Fruit fly (Drosophila melanogaster) whole organism, embryonic: ENCODE results near the gene zuc.
A peak's percentile ranks its signal among the peaks of the same experiment; 100 is the strongest.

Source experiments
- Ada2b ChIP-seq: fragments of 200-800 bp; sonication (Bioruptor generic); IDR thresholded peaks from 2 replicates; pipeline ENCODE4 v1.3.6; 2022; ENCODE audit warnings: missing biosample characterization, missing genetic modification characterization
- B-H1 ChIP-seq: fragments of 200-800 bp; sonication (Bioruptor generic); IDR thresholded peaks from 3 replicates; pipeline ENCODE4 v1.3.6; 2022; ENCODE audit warnings: missing biosample characterization, missing genetic modification characterization
- Blimp-1 ChIP-seq: fragments of 200-800 bp; sonication (Bioruptor generic); optimal IDR thresholded peaks from 3 replicates; lab custom pipeline; 2018; ENCODE audit warnings: missing biosample characterization, missing genetic modification characterization, mild to moderate bottlenecking, moderate library complexity, missing genetic modification reagents
- Bteb2 ChIP-seq: fragments of 200-800 bp; sonication (Bioruptor generic); optimal IDR thresholded peaks from 2 replicates; lab custom pipeline; 2016; ENCODE audit warnings: missing biosample characterization, missing genetic modification characterization
- CG10654 ChIP-seq: fragments of 200-800 bp; sonication (Bioruptor generic); optimal IDR thresholded peaks from 2 replicates; lab custom pipeline; 2016; ENCODE audit warnings: missing biosample characterization, missing genetic modification characterization
- CG13624 ChIP-seq: fragments of 200-800 bp; sonication (Bioruptor generic); optimal IDR thresholded peaks from 2 replicates; lab custom pipeline; 2016; ENCODE audit warnings: missing biosample characterization, missing genetic modification characterization
- CG14710 ChIP-seq: fragments of 200-800 bp; sonication (Bioruptor generic); optimal IDR thresholded peaks from 3 replicates; lab custom pipeline; 2019; ENCODE audit warnings: missing biosample characterization, mild to moderate bottlenecking, missing genetic modification characterization, moderate library complexity
- CG1602 ChIP-seq: fragments of 200-800 bp; sonication (Bioruptor generic); optimal IDR thresholded peaks from 3 replicates; lab custom pipeline; 2016; ENCODE audit warnings: missing biosample characterization, missing genetic modification characterization
- CG16863 ChIP-seq: fragments of 200-800 bp; sonication (Bioruptor generic); optimal IDR thresholded peaks from 3 replicates; lab custom pipeline; 2016; ENCODE audit warnings: missing biosample characterization, missing genetic modification characterization
- CG17912 ChIP-seq: fragments of 200-800 bp; sonication (Bioruptor generic); optimal IDR thresholded peaks from 2 replicates; lab custom pipeline; 2018; ENCODE audit warnings: missing biosample characterization, mild to moderate bottlenecking, missing genetic modification characterization
- CG1792 ChIP-seq: fragments of 200-800 bp; sonication (Bioruptor generic); optimal IDR thresholded peaks from 2 replicates; lab custom pipeline; 2016; ENCODE audit warnings: missing biosample characterization, missing genetic modification characterization
- CG2116 ChIP-seq: fragments of 200-800 bp; sonication (Bioruptor generic); optimal IDR thresholded peaks from 3 replicates; lab custom pipeline; 2018; ENCODE audit warnings: missing biosample characterization, mild to moderate bottlenecking, missing genetic modification characterization
- CG30403 ChIP-seq: fragments of 200-800 bp; sonication (Bioruptor generic); optimal IDR thresholded peaks from 3 replicates; lab custom pipeline; 2016; ENCODE audit warnings: missing biosample characterization, missing genetic modification characterization
- CG34224 ChIP-seq: fragments of 200-800 bp; sonication (Bioruptor generic); IDR thresholded peaks from 3 replicates; pipeline ENCODE4 v1.3.6; 2022; ENCODE audit warnings: missing biosample characterization, missing genetic modification characterization; ENCODE audit not compliant: partially characterized antibody
- CG3995 ChIP-seq: fragments of 200-800 bp; sonication (Bioruptor generic); optimal IDR thresholded peaks from 3 replicates; lab custom pipeline; 2016; ENCODE audit warnings: missing biosample characterization, missing genetic modification characterization
- CG4617 ChIP-seq: fragments of 200-800 bp; sonication (Bioruptor generic); optimal IDR thresholded peaks from 3 replicates; lab custom pipeline; 2016; ENCODE audit warnings: missing biosample characterization, missing genetic modification characterization, borderline replicate concordance
- CG4820 ChIP-seq: fragments of 200-800 bp; sonication (Bioruptor generic); optimal IDR thresholded peaks from 3 replicates; lab custom pipeline; 2016; ENCODE audit warnings: missing biosample characterization, missing genetic modification characterization
- CG6683 ChIP-seq: fragments of 200-800 bp; sonication (Bioruptor generic); optimal IDR thresholded peaks from 2 replicates; lab custom pipeline; 2017; ENCODE audit warnings: missing biosample characterization, mild to moderate bottlenecking, missing genetic modification characterization, missing genetic modification reagents
- CG8388 ChIP-seq: fragments of 200-800 bp; sonication (Bioruptor generic); optimal IDR thresholded peaks from 2 replicates; lab custom pipeline; 2019; ENCODE audit warnings: missing biosample characterization, mild to moderate bottlenecking, missing genetic modification characterization, moderate library complexity
- CG9437 ChIP-seq: fragments of 200-800 bp; sonication (Bioruptor generic); optimal IDR thresholded peaks from 2 replicates; lab custom pipeline; 2018; ENCODE audit warnings: missing biosample characterization, mild to moderate bottlenecking, missing genetic modification characterization
- CG9876 ChIP-seq: fragments of 200-800 bp; sonication (Bioruptor generic); optimal IDR thresholded peaks from 2 replicates; lab custom pipeline; 2016; ENCODE audit warnings: missing biosample characterization, missing genetic modification characterization
- Dbx ChIP-seq: fragments of 200-800 bp; sonication (Bioruptor generic); IDR thresholded peaks from 3 replicates; pipeline ENCODE4 v1.3.6; 2022; ENCODE audit warnings: missing biosample characterization, missing genetic modification characterization
- Dek ChIP-seq: fragments of 200-800 bp; sonication (Bioruptor generic); optimal IDR thresholded peaks from 3 replicates; lab custom pipeline; 2019; ENCODE audit warnings: missing biosample characterization, mild to moderate bottlenecking, missing genetic modification characterization, moderate library complexity
- MBD-R2 ChIP-seq: fragments of 200-800 bp; sonication (Bioruptor generic); IDR thresholded peaks from 2 replicates; pipeline ENCODE4 v1.3.6; 2022; ENCODE audit warnings: missing biosample characterization, missing genetic modification characterization
- MTF-1 ChIP-seq: fragments of 200-800 bp; sonication (Bioruptor generic); optimal IDR thresholded peaks from 2 replicates; lab custom pipeline; 2018; ENCODE audit warnings: missing biosample characterization, mild to moderate bottlenecking, missing genetic modification characterization, borderline replicate concordance
- Med ChIP-seq: fragments of 200-800 bp; sonication (Bioruptor generic); peaks from one replicate; lab custom pipeline; 2016; ENCODE audit warnings: missing biosample characterization, missing genetic modification characterization, mild to moderate bottlenecking, inconsistent platforms, moderate library complexity
- Meics ChIP-seq: fragments of 200-800 bp; sonication (Bioruptor generic); optimal IDR thresholded peaks from 2 replicates; lab custom pipeline; 2017; ENCODE audit warnings: missing biosample characterization, mild to moderate bottlenecking, missing genetic modification characterization
- NC2β ChIP-seq: fragments of 200-800 bp; sonication (Bioruptor generic); optimal IDR thresholded peaks from 2 replicates; lab custom pipeline; 2016; ENCODE audit warnings: missing biosample characterization, missing genetic modification characterization
- Oaz ChIP-seq: fragments of 200-800 bp; sonication (Bioruptor generic); IDR thresholded peaks from 2 replicates; pipeline ENCODE4 v1.3.6; 2022; ENCODE audit warnings: missing biosample characterization, missing genetic modification characterization
- Sox102F ChIP-seq: fragments of 200-800 bp; sonication (Bioruptor generic); optimal IDR thresholded peaks from 2 replicates; lab custom pipeline; 2018; ENCODE audit warnings: missing biosample characterization, mild to moderate bottlenecking, missing genetic modification characterization, moderate library complexity
- Sry-δ ChIP-seq: fragments of 200-800 bp; sonication (Bioruptor generic); optimal IDR thresholded peaks from 2 replicates; lab custom pipeline; 2016; ENCODE audit warnings: missing biosample characterization, missing genetic modification characterization
- Xbp1 ChIP-seq: fragments of 200-800 bp; sonication (Bioruptor generic); optimal IDR thresholded peaks from 3 replicates; lab custom pipeline; 2016; ENCODE audit warnings: missing biosample characterization, mild to moderate bottlenecking, missing genetic modification characterization
- YL-1 ChIP-seq: fragments of 200-800 bp; sonication (Bioruptor generic); optimal IDR thresholded peaks from 3 replicates; lab custom pipeline; 2017; ENCODE audit warnings: missing biosample characterization, mild to moderate bottlenecking, missing genetic modification characterization
- ap ChIP-seq: fragments of 200-800 bp; sonication (Bioruptor generic); IDR thresholded peaks from 2 replicates; pipeline ENCODE4 v1.3.6; 2022; ENCODE audit warnings: missing biosample characterization, missing genetic modification characterization
- ash1 ChIP-seq: fragments of 200-800 bp; sonication (Bioruptor generic); optimal IDR thresholded peaks from 2 replicates; lab custom pipeline; 2018; ENCODE audit warnings: missing biosample characterization, mild to moderate bottlenecking, missing genetic modification characterization
- bbx ChIP-seq: fragments of 200-800 bp; sonication (Bioruptor generic); IDR thresholded peaks from 2 replicates; pipeline ENCODE4 v1.3.6; 2022; ENCODE audit warnings: missing biosample characterization, missing genetic modification characterization; ENCODE audit not compliant: partially characterized antibody
- ci ChIP-seq: fragments of 200-800 bp; sonication (Bioruptor generic); IDR thresholded peaks from 3 replicates; pipeline ENCODE4 v1.3.6; 2022; ENCODE audit warnings: missing biosample characterization, missing genetic modification characterization
- crc ChIP-seq: fragments of 200-800 bp; sonication (Bioruptor generic); optimal IDR thresholded peaks from 2 replicates; lab custom pipeline; 2016; ENCODE audit warnings: missing biosample characterization, missing genetic modification characterization
- crol ChIP-seq: fragments of 200-800 bp; sonication (Bioruptor generic); IDR thresholded peaks from 2 replicates; pipeline ENCODE4 v1.3.6; 2022; ENCODE audit warnings: missing biosample characterization, missing genetic modification characterization
- crp ChIP-seq, 2 experiments: fragments of 200-800 bp; sonication (Bioruptor generic); optimal IDR thresholded peaks; 2 replicates in 1 of 2; 3 replicates in 1 of 2; lab custom pipeline; 2017; ENCODE audit warnings: missing biosample characterization in 2 of 2, missing genetic modification characterization in 2 of 2, mild to moderate bottlenecking in 1 of 2, moderate library complexity in 1 of 2
- disco-r ChIP-seq: fragments of 200-800 bp; sonication (Bioruptor generic); optimal IDR thresholded peaks from 2 replicates; lab custom pipeline; 2016; ENCODE audit warnings: missing biosample characterization, missing genetic modification characterization
- emc ChIP-seq: fragments of 200-800 bp; sonication (Bioruptor generic); optimal IDR thresholded peaks from 2 replicates; lab custom pipeline; 2016; ENCODE audit warnings: missing biosample characterization, missing genetic modification characterization
- gce ChIP-seq: fragments of 200-800 bp; sonication (Bioruptor generic); IDR thresholded peaks from 3 replicates; pipeline ENCODE4 v1.3.6; 2022; ENCODE audit warnings: missing biosample characterization, missing genetic modification characterization
- gfzf ChIP-seq: fragments of 200-800 bp; sonication (Bioruptor generic); optimal IDR thresholded peaks from 2 replicates; lab custom pipeline; 2016; ENCODE audit warnings: missing biosample characterization, mild to moderate bottlenecking, missing genetic modification characterization, moderate library complexity
- hbn ChIP-seq: fragments of 200-800 bp; sonication (Bioruptor generic); IDR thresholded peaks from 2 replicates; pipeline ENCODE4 v1.3.6; 2022; ENCODE audit warnings: missing biosample characterization, missing genetic modification characterization; ENCODE audit not compliant: partially characterized antibody
- her ChIP-seq: fragments of 200-800 bp; sonication (Bioruptor generic); optimal IDR thresholded peaks from 2 replicates; lab custom pipeline; 2016; ENCODE audit warnings: missing biosample characterization, missing genetic modification characterization
- hth ChIP-seq: fragments of >200 bp; optimal IDR thresholded peaks from 2 replicates; lab custom pipeline; 2017; ENCODE audit warnings: inconsistent platforms
- row ChIP-seq: fragments of 200-800 bp; sonication (Bioruptor generic); IDR thresholded peaks from 3 replicates; pipeline ENCODE4 v1.3.6; 2022; ENCODE audit warnings: missing biosample characterization, missing genetic modification characterization
- tna ChIP-seq: fragments of 200-800 bp; sonication (Bioruptor generic); IDR thresholded peaks from 2 replicates; pipeline ENCODE4 v1.3.6; 2022; ENCODE audit warnings: missing biosample characterization, missing genetic modification characterization; ENCODE audit not compliant: partially characterized antibody
- vvl ChIP-seq: fragments of 200-800 bp; sonication (Bioruptor generic); IDR thresholded peaks from 2 replicates; pipeline ENCODE4 v1.3.6; 2022; ENCODE audit warnings: missing biosample characterization, missing genetic modification characterization
- wdn ChIP-seq: fragments of 200-800 bp; sonication (Bioruptor generic); IDR thresholded peaks from 2 replicates; pipeline ENCODE4 v1.3.6; 2022; ENCODE audit warnings: missing biosample characterization, missing genetic modification characterization

zuc gene

dm6 chr2L:11989729-11990128, at the start of gene zuc, which contains the start of gene dgt2 (continued):
- TF ChIP-seq CG10654 (no peak), ash1 (GFP tag; lab: Kevin White, UChicago) (no peak), CG1792 (GFP tag; lab: Kevin White, UChicago) (no peak), disco-r (no peak), Med (GFP tag; lab: Kevin White, UChicago) (peak; percentile 72), CG3995 (peak; percentile 10), Sox102F (no peak), MBD-R2 (GFP tag; lab: Robert Waterston, UW) (peak; percentile 71), CG16863 (GFP tag; lab: Kevin White, UChicago) (no peak), Sry-δ (GFP tag; lab: Kevin White, UChicago) (no peak), tna (GFP tag; lab: Robert Waterston, UW) (no peak), bbx (GFP tag; lab: Robert Waterston, UW) (peak; percentile 44; the same call in 1 of the 2 replicates), gfzf (GFP tag; lab: Kevin White, UChicago) (peak; percentile 67), CG9437 (no peak), Ada2b (GFP tag; lab: Robert Waterston, UW) (no peak), YL-1 (GFP tag; lab: Kevin White, UChicago) (peak; percentile 29), CG2116 (GFP tag; lab: Kevin White, UChicago) (peak; percentile 21), Bteb2 (GFP tag; lab: Kevin White, UChicago) (no peak), Blimp-1 (GFP tag; lab: Kevin White, UChicago) (no peak), CG4820 (no peak), CG17912 (GFP tag; lab: Kevin White, UChicago) (no peak), crp (GFP tag; optimal IDR thresholded peaks at IDR 0.05; lab: Kevin White, UChicago) (no peak), hbn (GFP tag; lab: Robert Waterston, UW) (no peak), row (GFP tag; lab: Robert Waterston, UW) (peak; percentile 27; the same call in 1 of the 3 replicates), Oaz (no peak), CG14710 (tag; lab: Kevin White, UChicago) (peak; percentile 14), wdn (GFP tag; lab: Robert Waterston, UW) (no peak), CG8388 (GFP tag; lab: Kevin White, UChicago) (no peak), ci (GFP tag; lab: Robert Waterston, UW) (0 out of 3 replicates have a peak, but pooled peaks have one; percentile 51), her (no peak), vvl (GFP tag; lab: Robert Waterston, UW) (peak; percentile 22; the same call in 1 of the 2 replicates), CG6683 (no peak), CG13624 (GFP tag; lab: Kevin White, UChicago) (no peak), B-H1 (GFP tag; lab: Robert Waterston, UW) (no peak), NC2β (GFP tag; lab: Kevin White, UChicago) (no peak), crol (GFP tag; lab: Robert Waterston, UW) (no peak), ap (GFP tag; lab: Robert Waterston, UW) (no peak), Dek (tag; lab: Kevin White, UChicago) (no peak), crc (GFP tag; lab: Kevin White, UChicago) (no peak), emc (GFP tag; lab: Kevin White, UChicago) (no peak), hth (lab: Kevin White, UChicago) (no peak), MTF-1 (no peak), CG30403 (GFP tag; lab: Kevin White, UChicago) (no peak), Xbp1 (GFP tag; lab: Kevin White, UChicago) (no peak), CG1602 (GFP tag; lab: Kevin White, UChicago) (no peak), CG34224 (peak; percentile 44; the same call in 1 of the 3 replicates), CG9876 (no peak), gce (GFP tag; lab: Robert Waterston, UW) (no peak), Meics (no peak), CG4617 (GFP tag; lab: Kevin White, UChicago) (peak; percentile 76), Dbx (GFP tag; lab: Robert Waterston, UW) (no peak)
